Worm (Caenorhabditis elegans): ENCODE measurements around the gene pbo-4.

Gene pbo-4

ce11 chrX:10976447-10977196 lies 22.7 kb downstream of the pbo-4 start:
- TF ChIP-seq nhr-25 (tag; optimal IDR thresholded peaks at IDR 0.05) (no peak), elt-1 (tag; optimal IDR thresholded peaks at IDR 0.05) (no peak), nhr-6 (tag; optimal IDR thresholded peaks at IDR 0.05) (no peak), nhr-10 (tag; optimal IDR thresholded peaks at IDR 0.05) (no peak), mab-5 (tag; optimal IDR thresholded peaks at IDR 0.05) (no peak), unc-62 (GFP tag; optimal IDR thresholded peaks at IDR 0.05) (no peak), crh-2 (tag; optimal IDR thresholded peaks at IDR 0.05) (no peak), ztf-1 (GFP tag; conservative IDR thresholded peaks at IDR 0.05) (no peak), dmd-4 (tag; optimal IDR thresholded peaks at IDR 0.05) (no peak), mbf-1 (tag; optimal IDR thresholded peaks at IDR 0.05) (no peak), nhr-21 (tag; optimal IDR thresholded peaks at IDR 0.05) (no peak), lsy-2 (tag; optimal IDR thresholded peaks at IDR 0.05) (no peak), nhr-129 (tag; optimal IDR thresholded peaks at IDR 0.05) (no peak)

ce11 chrX:10979186-10979585 lies 25.3 kb downstream of the pbo-4 start, which contains the start of gene pxn-2:
pxn-2 (minus strand) TSS chrX:10979286.
- no peak for TF ChIP-seq crh-2 (tag; optimal IDR thresholded peaks at IDR 0.05)
- TF ChIP-seq F13H6.1 (tag; optimal IDR thresholded peaks at IDR 0.05), result no peak
- TF ChIP-seq lin-13 (GFP tag; optimal IDR thresholded peaks at IDR 0.05), result no peak
- TF ChIP-seq unc-55 (GFP tag; optimal IDR thresholded peaks at IDR 0.05), result no peak
- TF ChIP-seq aly-2 (tag; optimal IDR thresholded peaks at IDR 0.05), result no peak
- TF ChIP-seq C34F6.9 (tag; optimal IDR thresholded peaks at IDR 0.05), result no peak
- TF ChIP-seq unc-62 (GFP tag; optimal IDR thresholded peaks at IDR 0.05), result no peak
- TF ChIP-seq ztf-11 (tag; optimal IDR thresholded peaks at IDR 0.05), result no peak
- TF ChIP-seq nhr-23 (tag; optimal IDR thresholded peaks at IDR 0.05), result no peak
- no peak for TF ChIP-seq ZK546.5 (tag; optimal IDR thresholded peaks at IDR 0.05)
- TF ChIP-seq fos-1 (tag; optimal IDR thresholded peaks at IDR 0.05), result no peak
- no peak for TF ChIP-seq dmd-4 (tag; optimal IDR thresholded peaks at IDR 0.05)
- no peak for TF ChIP-seq ztf-1 (GFP tag; conservative IDR thresholded peaks at IDR 0.05)
- no peak for TF ChIP-seq R02D3.7 (tag; optimal IDR thresholded peaks at IDR 0.05)
- no peak for TF ChIP-seq unc-39 (tag; optimal IDR thresholded peaks at IDR 0.05)
- no peak for TF ChIP-seq blmp-1 (tag; optimal IDR thresholded peaks at IDR 0.05; ENCODE audit: insufficient read depth)
- no peak for TF ChIP-seq nhr-12 (tag; optimal IDR thresholded peaks at IDR 0.05)

- TF ChIP-seq sma-9 (GFP tag; optimal IDR thresholded peaks at IDR 0.05), result no peak
- TF ChIP-seq sma-9 (tag; optimal IDR thresholded peaks at IDR 0.05), result no peak
- TF ChIP-seq dmd-4 (tag; optimal IDR thresholded peaks at IDR 0.05), result no peak
- no peak for TF ChIP-seq ztf-1 (GFP tag; conservative IDR thresholded peaks at IDR 0.05)
These were observed 27.4 kb downstream of the pbo-4 start for ce11 chrX:10981374-10981773.

ce11 chrX:10982051-10982450 lies 28.1 kb downstream of the pbo-4 start, which contains the start of gene ver-4:
ver-4 (plus strand) TSS chrX:10982351.
- TF ChIP-seq nhr-237 (tag; optimal IDR thresholded peaks at IDR 0.05) (no peak), ceh-82 (tag; optimal IDR thresholded peaks at IDR 0.05) (no peak), R02D3.7 (tag; optimal IDR thresholded peaks at IDR 0.05) (no peak), ztf-11 (tag; optimal IDR thresholded peaks at IDR 0.05) (no peak), ztf-4 (tag; optimal IDR thresholded peaks at IDR 0.05) (no peak), alr-1 (tag; optimal IDR thresholded peaks at IDR 0.05) (no peak), lsy-2 (tag; optimal IDR thresholded peaks at IDR 0.05) (no peak), ceh-16 (tag; optimal IDR thresholded peaks at IDR 0.05) (no peak), elt-1 (tag; optimal IDR thresholded peaks at IDR 0.05) (no peak), dmd-4 (tag; optimal IDR thresholded peaks at IDR 0.05) (no peak), lin-11 (tag; optimal IDR thresholded peaks at IDR 0.05) (no peak), C34F6.9 (tag; optimal IDR thresholded peaks at IDR 0.05) (no peak), sma-9 (GFP tag; optimal IDR thresholded peaks at IDR 0.05) (no peak), sma-9 (tag; optimal IDR thresholded peaks at IDR 0.05) (no peak), F13H6.1 (tag; optimal IDR thresholded peaks at IDR 0.05) (no peak), snpc-4 (tag; optimal IDR thresholded peaks at IDR 0.05) (no peak), ZK546.5 (tag; optimal IDR thresholded peaks at IDR 0.05) (no peak), ztf-1 (GFP tag; conservative IDR thresholded peaks at IDR 0.05) (no peak), mbf-1 (tag; optimal IDR thresholded peaks at IDR 0.05) (no peak)
